Worm (Caenorhabditis elegans) whole organism, L4 larva: ENCODE measurements around the gene C25F9.4.

Experiments used
- D1046.2 ChIP-seq: fragments of 200-800 bp; sonication (Bioruptor generic); IDR thresholded peaks from 2 replicates; pipeline ENCODE4 v1.3.6; 2022; ENCODE audit warnings: missing genetic modification characterization, missing compliant biosample characterization
- R02D3.7 ChIP-seq: fragments of 150-350 bp; sonication (generic microtip); optimal IDR thresholded peaks from 3 replicates; lab custom pipeline; 2014; ENCODE audit warnings: missing biosample characterization, missing genetic modification characterization
- T26A8.4 ChIP-seq: fragments of 200-800 bp; sonication (Bioruptor generic); IDR thresholded peaks from 2 replicates; pipeline ENCODE4 v1.3.6; 2022; ENCODE audit warnings: missing genetic modification characterization, missing compliant biosample characterization
- ZK546.5 ChIP-seq, 2 experiments: sonication (generic microtip); optimal IDR thresholded peaks; 2 replicates each; lab custom pipeline; 2017; ENCODE audit warnings: missing biosample characterization in 2 of 2, missing genetic modification characterization in 2 of 2
- aly-2 ChIP-seq: sonication (generic microtip); optimal IDR thresholded peaks from 2 replicates; lab custom pipeline; 2018; ENCODE audit warnings: missing biosample characterization, missing genetic modification characterization
- ceh-82 ChIP-seq: sonication (generic microtip); optimal IDR thresholded peaks from 2 replicates; lab custom pipeline; 2017; ENCODE audit warnings: missing biosample characterization, missing genetic modification characterization
- ctbp-1 ChIP-seq: fragments of 200-800 bp; sonication (Bioruptor generic); IDR thresholded peaks from 2 replicates; pipeline ENCODE4 v1.3.6; 2022; ENCODE audit warnings: missing genetic modification reagents, missing genetic modification characterization, missing compliant biosample characterization
- dmd-6 ChIP-seq: fragments of 200-800 bp; sonication (Bioruptor generic); IDR thresholded peaks from 2 replicates; pipeline ENCODE4 v1.3.6; 2022; ENCODE audit warnings: missing genetic modification reagents, missing genetic modification characterization, missing compliant biosample characterization
- dpl-1 ChIP-seq: fragments of 150-350 bp; optimal IDR thresholded peaks from 2 replicates; lab custom pipeline; 2014; ENCODE audit warnings: missing biosample characterization, missing genetic modification reagents, missing genetic modification characterization
- dve-1 ChIP-seq: sonication (generic microtip); optimal IDR thresholded peaks from 2 replicates; lab custom pipeline; 2017; ENCODE audit warnings: antibody characterized with exemption, mild to moderate bottlenecking, missing genetic modification characterization, missing compliant biosample characterization; ENCODE audit not compliant: insufficient read depth
- hlh-30 ChIP-seq: sonication (generic microtip); optimal IDR thresholded peaks from 2 replicates; lab custom pipeline; 2017; ENCODE audit warnings: antibody characterized with exemption, mild to moderate bottlenecking, missing genetic modification characterization, missing compliant biosample characterization; ENCODE audit not compliant: insufficient read depth
- hmg-1.1 ChIP-seq: fragments of 200-800 bp; sonication (Bioruptor generic); IDR thresholded peaks from 2 replicates; pipeline ENCODE4 v1.3.6; 2022; ENCODE audit warnings: missing genetic modification reagents, missing genetic modification characterization, missing compliant biosample characterization
- lin-1 ChIP-seq: fragments of 200-800 bp; sonication (Bioruptor generic); IDR thresholded peaks from 2 replicates; pipeline ENCODE4 v1.3.6; 2022; ENCODE audit warnings: missing genetic modification reagents, missing genetic modification characterization, missing compliant biosample characterization
- lin-15B ChIP-seq: fragments of 150-350 bp; sonication (generic microtip); optimal IDR thresholded peaks from 3 replicates; lab custom pipeline; 2014; ENCODE audit warnings: missing biosample characterization, missing genetic modification characterization
- lin-38 ChIP-seq: fragments of 200-800 bp; sonication (Bioruptor generic); IDR thresholded peaks from 2 replicates; pipeline ENCODE4 v1.3.6; 2022; ENCODE audit warnings: missing genetic modification reagents, missing genetic modification characterization, missing compliant biosample characterization
- lin-39 ChIP-seq: fragments of 150-350 bp; optimal IDR thresholded peaks from 2 replicates; lab custom pipeline; 2014; ENCODE audit warnings: missing biosample characterization, missing genetic modification reagents, missing genetic modification characterization
- lsy-2 ChIP-seq, 2 experiments: fragments of 150-350 bp in 1 of 2; sonication (generic microtip) in 1 of 2; optimal IDR thresholded peaks; 2 replicates each; lab custom pipeline; 2014 to 2017; ENCODE audit warnings: missing biosample characterization in 2 of 2, missing genetic modification characterization in 2 of 2
- madf-5 ChIP-seq, 2 experiments: fragments of 200-800 bp; sonication (Bioruptor generic); IDR thresholded peaks; 2 replicates each; pipeline ENCODE4 v1.3.6; 2022; ENCODE audit warnings: missing compliant biosample characterization in 2 of 2, missing genetic modification characterization in 2 of 2
- madf-9 ChIP-seq: fragments of 200-800 bp; sonication (Bioruptor generic); conservative IDR thresholded peaks from 2 replicates; pipeline ENCODE4 v1.3.6; 2022; ENCODE audit warnings: missing genetic modification reagents, missing genetic modification characterization, missing compliant biosample characterization
- mxl-3 ChIP-seq: fragments of 200-800 bp; sonication (Bioruptor generic); optimal IDR thresholded peaks from 2 replicates; lab custom pipeline; 2018; ENCODE audit warnings: mild to moderate bottlenecking, missing genetic modification characterization, missing compliant biosample characterization
- nhr-11 ChIP-seq: fragments of 150-350 bp; optimal IDR thresholded peaks from 2 replicates; lab custom pipeline; 2014; ENCODE audit warnings: missing biosample characterization, missing genetic modification characterization
- nhr-111 ChIP-seq: fragments of 200-800 bp; sonication (Bioruptor generic); optimal IDR thresholded peaks from 2 replicates; lab custom pipeline; 2018; ENCODE audit warnings: mild to moderate bottlenecking, missing genetic modification characterization, missing compliant biosample characterization
- nhr-48 ChIP-seq: sonication (generic microtip); optimal IDR thresholded peaks from 2 replicates; lab custom pipeline; 2016; ENCODE audit warnings: mild to moderate bottlenecking, missing genetic modification characterization, missing compliant biosample characterization
- nhr-6 ChIP-seq: fragments of 150-350 bp; optimal IDR thresholded peaks from 2 replicates; lab custom pipeline; 2014; ENCODE audit warnings: missing biosample characterization, missing genetic modification characterization
- nhr-76 ChIP-seq: fragments of 150-350 bp; optimal IDR thresholded peaks from 2 replicates; lab custom pipeline; 2014; ENCODE audit warnings: missing biosample characterization, missing genetic modification characterization
- php-3 ChIP-seq: fragments of 200-800 bp; sonication (Bioruptor generic); IDR thresholded peaks from 2 replicates; pipeline ENCODE4 v1.3.6; 2022; ENCODE audit warnings: missing genetic modification reagents, missing genetic modification characterization, missing compliant biosample characterization
- saeg-2 ChIP-seq: fragments of 200-800 bp; sonication (Bioruptor generic); IDR thresholded peaks from 2 replicates; pipeline ENCODE4 v1.3.6; 2022; ENCODE audit warnings: missing genetic modification reagents, missing genetic modification characterization, missing compliant biosample characterization
- sdz-12 ChIP-seq: fragments of 200-800 bp; sonication (Bioruptor generic); optimal IDR thresholded peaks from 2 replicates; lab custom pipeline; 2018; ENCODE audit warnings: mild to moderate bottlenecking, missing genetic modification characterization, missing compliant biosample characterization
- skn-1 ChIP-seq: fragments of 150-350 bp; optimal IDR thresholded peaks from 2 replicates; lab custom pipeline; 2014; ENCODE audit warnings: missing biosample characterization, missing genetic modification characterization
- spr-1 ChIP-seq: sonication (generic microtip); optimal IDR thresholded peaks from 2 replicates; lab custom pipeline; 2016; ENCODE audit warnings: mild to moderate bottlenecking, missing genetic modification characterization, missing compliant biosample characterization
- spr-3 ChIP-seq: fragments of 200-800 bp; sonication (Bioruptor generic); optimal IDR thresholded peaks from 2 replicates; lab custom pipeline; 2018; ENCODE audit warnings: mild to moderate bottlenecking, missing genetic modification characterization, missing compliant biosample characterization
- unc-62 ChIP-seq, 3 experiments: fragments of 150-350 bp in 1 of 3; sonication (generic microtip); optimal IDR thresholded peaks in 2 of 3; peaks in 1 of 3; 1 replicate in 1 of 3; 2 replicates in 2 of 3; lab custom pipeline; 2014 to 2017; ENCODE audit warnings: missing biosample characterization in 3 of 3, missing genetic modification characterization in 3 of 3, missing genetic modification reagents in 3 of 3, missing genotype in 1 of 3
- zag-1 ChIP-seq: fragments of 150-350 bp; optimal IDR thresholded peaks from 2 replicates; lab custom pipeline; 2014; ENCODE audit warnings: missing biosample characterization, missing genetic modification characterization
- zfp-3 ChIP-seq: fragments of 200-800 bp; sonication (Bioruptor generic); conservative IDR thresholded peaks from 2 replicates; pipeline ENCODE4 v1.3.6; 2022; ENCODE audit warnings: missing genetic modification reagents, missing genetic modification characterization, missing compliant biosample characterization
- zip-2 ChIP-seq: fragments of 150-350 bp; optimal IDR thresholded peaks from 2 replicates; lab custom pipeline; 2014; ENCODE audit warnings: missing biosample characterization, missing genetic modification characterization

The C25F9.4 gene

ce11 chrV:19398396-19398795 is 18.0 kb downstream of the C25F9.4 start:
- TF ChIP-seq php-3 (GFP tag; lab: Robert Waterston, UW) (no peak), spr-1 (tag; lab: Kevin White, UChicago) (no peak), nhr-48 (no peak), saeg-2 (GFP tag; lab: Robert Waterston, UW) (no peak), lsy-2 (tag; optimal IDR thresholded peaks at IDR 0.05; lab: Kevin White, UChicago) (no peak), aly-2 (tag; lab: Kevin White, UChicago) (no peak), nhr-76 (no peak), hmg-1.1 (GFP tag; lab: Robert Waterston, UW) (no peak), zip-2 (no peak), skn-1 (tag; lab: Kevin White, UChicago) (no peak)

ce11 chrV:19396576-19397313 is 19.6 kb downstream of the C25F9.4 start:
- TF ChIP-seq unc-62 (GFP tag; optimal IDR thresholded peaks at IDR 0.05 in 1 of 2; lab: Kevin White, UChicago) (peak in 1 of 2 experiments; percentile 62), unc-62 (tag; optimal IDR thresholded peaks at IDR 0.05; lab: Kevin White, UChicago) (no peak), nhr-48 (no peak), skn-1 (tag; lab: Kevin White, UChicago) (no peak), zag-1 (tag; lab: Kevin White, UChicago) (no peak), saeg-2 (GFP tag; lab: Robert Waterston, UW) (no peak), mxl-3 (GFP tag; lab: Kevin White, UChicago) (no peak), zfp-3 (GFP tag; lab: Robert Waterston, UW) (no peak), lin-1 (no peak), R02D3.7 (tag; lab: Kevin White, UChicago) (no peak), lin-38 (GFP tag; lab: Robert Waterston, UW) (0 out of 2 replicates have a peak, but pooled peaks have one; percentile 34), T26A8.4 (GFP tag; lab: Robert Waterston, UW) (no peak), hlh-30 (tag; lab: Kevin White, UChicago) (no peak), ZK546.5 (tag; optimal IDR thresholded peaks at IDR 0.05; lab: Kevin White, UChicago) (no peak), aly-2 (tag; lab: Kevin White, UChicago) (no peak), nhr-111 (GFP tag; lab: Kevin White, UChicago) (no peak), dmd-6 (GFP tag; lab: Robert Waterston, UW) (no peak)

ce11 chrV:19394750-19395149 is 21.6 kb downstream of the C25F9.4 start, which contains the start of gene C25F9.8:
TSS of gene C25F9.8 (plus strand) at chrV:19395050.
- TF ChIP-seq D1046.2 (GFP tag; lab: Robert Waterston, UW) = no peak
- TF ChIP-seq madf-9 = no peak
- TF ChIP-seq saeg-2 (GFP tag; lab: Robert Waterston, UW) = no peak
- TF ChIP-seq spr-3 (GFP tag; lab: Kevin White, UChicago) = no peak
- TF ChIP-seq sdz-12 = no peak
- no peak for TF ChIP-seq madf-5 (GFP tag; IDR thresholded peaks at IDR 0.05; lab: Robert Waterston, UW)
- no peak for TF ChIP-seq zip-2
- TF ChIP-seq aly-2 (tag; lab: Kevin White, UChicago) = no peak
- TF ChIP-seq lin-39 (tag; lab: Kevin White, UChicago) = no peak
- no peak for TF ChIP-seq zag-1 (tag; lab: Kevin White, UChicago)
- TF ChIP-seq lin-15B = no peak
- TF ChIP-seq nhr-6 (tag; lab: Kevin White, UChicago) = no peak
- TF ChIP-seq nhr-11 (tag; lab: Kevin White, UChicago) = no peak
- no peak for TF ChIP-seq ceh-82
- TF ChIP-seq dve-1 (tag; lab: Kevin White, UChicago) = no peak
- TF ChIP-seq dpl-1 = no peak
- TF ChIP-seq hlh-30 (tag; lab: Kevin White, UChicago) = no peak
- no peak for TF ChIP-seq ctbp-1
- no peak for TF ChIP-seq php-3 (GFP tag; lab: Robert Waterston, UW)
